Fruit fly (Drosophila melanogaster) whole organism, prepupa: ENCODE results near the gene CG12506.

Source experiments
- CG10631 ChIP-seq: fragments of 200-800 bp; sonication (Bioruptor generic); optimal IDR thresholded peaks from 2 replicates; lab custom pipeline; 2016; ENCODE audit warnings: missing biosample characterization, missing genetic modification characterization
- CG10669 ChIP-seq: fragments of 200-800 bp; sonication (Bioruptor generic); optimal IDR thresholded peaks from 3 replicates; lab custom pipeline; 2018; ENCODE audit warnings: missing biosample characterization, mild to moderate bottlenecking, missing genetic modification characterization, moderate library complexity
- CG11294 ChIP-seq: fragments of 200-800 bp; sonication (Bioruptor generic); IDR thresholded peaks from 2 replicates; pipeline ENCODE4 v1.3.6; 2022; ENCODE audit warnings: missing biosample characterization, missing genetic modification characterization
- CG11762 ChIP-seq: fragments of 200-800 bp; sonication (Bioruptor generic); optimal IDR thresholded peaks from 3 replicates; lab custom pipeline; 2016; ENCODE audit warnings: missing biosample characterization, missing genetic modification characterization; ENCODE audit not compliant: insufficient read depth
- CG11902 ChIP-seq: fragments of 200-800 bp; sonication (Bioruptor generic); optimal IDR thresholded peaks from 3 replicates; lab custom pipeline; 2016; ENCODE audit warnings: missing biosample characterization, missing genetic modification characterization
- CG16779 ChIP-seq: fragments of 200-800 bp; sonication (Bioruptor generic); optimal IDR thresholded peaks from 3 replicates; lab custom pipeline; 2017; ENCODE audit warnings: missing biosample characterization, mild to moderate bottlenecking, missing genetic modification characterization
- CG31627 ChIP-seq: fragments of 200-800 bp; sonication (Bioruptor generic); optimal IDR thresholded peaks from 3 replicates; lab custom pipeline; 2016; ENCODE audit warnings: missing biosample characterization, missing genetic modification characterization
- CG34406 ChIP-seq: fragments of 200-800 bp; sonication (Bioruptor generic); optimal IDR thresholded peaks from 3 replicates; lab custom pipeline; 2016; ENCODE audit warnings: missing biosample characterization, missing genetic modification characterization
- CG3919 ChIP-seq: fragments of 200-800 bp; sonication (Bioruptor generic); optimal IDR thresholded peaks from 3 replicates; lab custom pipeline; 2016; ENCODE audit warnings: missing biosample characterization, missing genetic modification characterization
- CG6854 ChIP-seq: fragments of 200-800 bp; sonication (Bioruptor generic); optimal IDR thresholded peaks from 2 replicates; lab custom pipeline; 2017; ENCODE audit warnings: missing biosample characterization, mild to moderate bottlenecking, missing genetic modification characterization
- CG9139 ChIP-seq: fragments of 200-800 bp; sonication (Bioruptor generic); optimal IDR thresholded peaks from 3 replicates; lab custom pipeline; 2017; ENCODE audit warnings: missing biosample characterization, mild to moderate bottlenecking, missing genetic modification characterization
- Eip78C ChIP-seq: fragments of 200-800 bp; sonication (Bioruptor generic); peaks from one replicate; lab custom pipeline; 2016; ENCODE audit warnings: missing biosample characterization, missing genetic modification characterization
- Ets21C ChIP-seq: fragments of 200-800 bp; sonication (Bioruptor generic); optimal IDR thresholded peaks from 3 replicates; lab custom pipeline; 2016; ENCODE audit warnings: missing biosample characterization, missing genetic modification characterization
- Hr39 ChIP-seq: fragments of 200-800 bp; sonication (Bioruptor generic); optimal IDR thresholded peaks from 2 replicates; lab custom pipeline; 2016; ENCODE audit warnings: missing biosample characterization, missing genetic modification characterization
- Hr4 ChIP-seq: fragments of 200-800 bp; sonication (Bioruptor generic); optimal IDR thresholded peaks from 3 replicates; lab custom pipeline; 2016; ENCODE audit warnings: missing biosample characterization, missing genetic modification characterization
- Met ChIP-seq: fragments of 200-800 bp; sonication (Bioruptor generic); optimal IDR thresholded peaks from 3 replicates; lab custom pipeline; 2016; ENCODE audit warnings: missing biosample characterization, missing genetic modification characterization
- OdsH ChIP-seq: fragments of 200-800 bp; sonication (Bioruptor generic); optimal IDR thresholded peaks from 3 replicates; lab custom pipeline; 2016; ENCODE audit warnings: missing biosample characterization, missing genetic modification characterization
- Smox ChIP-seq: fragments of 200-800 bp; sonication (Bioruptor generic); optimal IDR thresholded peaks from 3 replicates; lab custom pipeline; 2016; ENCODE audit warnings: missing biosample characterization, missing genetic modification characterization
- Sox14 ChIP-seq: fragments of 200-800 bp; sonication (Bioruptor generic); optimal IDR thresholded peaks from 3 replicates; lab custom pipeline; 2016; ENCODE audit warnings: missing biosample characterization, missing genetic modification characterization
- achi ChIP-seq: fragments of 200-800 bp; sonication (Bioruptor generic); optimal IDR thresholded peaks from 3 replicates; lab custom pipeline; 2016; ENCODE audit warnings: missing biosample characterization, missing genetic modification characterization
- cyc ChIP-seq: fragments of 200-800 bp; sonication (Bioruptor generic); optimal IDR thresholded peaks from 3 replicates; lab custom pipeline; 2016; ENCODE audit warnings: missing biosample characterization, missing genetic modification characterization
- dsx ChIP-seq: fragments of 200-800 bp; optimal IDR thresholded peaks from 3 replicates; lab custom pipeline; 2019; ENCODE audit warnings: missing biosample characterization, mild to moderate bottlenecking, missing genetic modification characterization, moderate library complexity; ENCODE audit not compliant: poor library complexity, severe bottlenecking
- fd59A ChIP-seq: fragments of 200-800 bp; sonication (Bioruptor generic); optimal IDR thresholded peaks from 2 replicates; lab custom pipeline; 2017; ENCODE audit warnings: missing biosample characterization, mild to moderate bottlenecking, missing genetic modification characterization, missing genetic modification reagents
- fd85E ChIP-seq: fragments of 200-800 bp; sonication (Bioruptor generic); optimal IDR thresholded peaks from 3 replicates; lab custom pipeline; 2016; ENCODE audit warnings: missing biosample characterization, missing genetic modification characterization
- fkh ChIP-seq: fragments of 200-800 bp; sonication (Bioruptor generic); optimal IDR thresholded peaks from 3 replicates; lab custom pipeline; 2017; ENCODE audit warnings: missing biosample characterization, mild to moderate bottlenecking, missing genetic modification characterization, moderate library complexity
- pdm3 ChIP-seq: fragments of 200-800 bp; sonication (Bioruptor generic); optimal IDR thresholded peaks from 3 replicates; lab custom pipeline; 2016; ENCODE audit warnings: missing biosample characterization, missing genetic modification characterization
- salr ChIP-seq, 2 experiments: fragments of 200-800 bp; sonication (Bioruptor generic); optimal IDR thresholded peaks; 3 replicates each; lab custom pipeline; 2016 to 2018; ENCODE audit warnings: missing biosample characterization in 2 of 2, missing genetic modification characterization in 2 of 2, mild to moderate bottlenecking in 1 of 2
- spab ChIP-seq: fragments of 200-800 bp; sonication (Bioruptor generic); optimal IDR thresholded peaks from 2 replicates; lab custom pipeline; 2017; ENCODE audit warnings: missing biosample characterization, mild to moderate bottlenecking, missing genetic modification characterization, missing genetic modification reagents
- ss ChIP-seq, 2 experiments: fragments of 200-800 bp; sonication (Bioruptor generic); optimal IDR thresholded peaks; 2 replicates in 1 of 2; 3 replicates in 1 of 2; lab custom pipeline; 2017 to 2018; ENCODE audit warnings: mild to moderate bottlenecking in 2 of 2, missing biosample characterization in 2 of 2, missing genetic modification characterization in 2 of 2, moderate library complexity in 1 of 2
- svp ChIP-seq: fragments of 200-800 bp; sonication (Bioruptor generic); peaks from one replicate; lab custom pipeline; 2016; ENCODE audit warnings: missing biosample characterization, missing genetic modification characterization

The CG12506 gene

dm6 chr2L:776236-776635, 2.9 kb downstream of the CG12506 start, which contains the start of gene CG13946:
Gene CG13946 (plus strand): TSS chr2L:776536.
- peak; percentile 3 for TF ChIP-seq fkh
- no peak for TF ChIP-seq CG9139 (GFP tag; lab: Kevin White, UChicago)

dm6 chr2L:779123-779584, 5.8 kb downstream of the CG12506 start, which contains the start of gene CG13947:
Gene CG13947 (plus strand): TSS chr2L:779173.
- no peak for TF ChIP-seq CG31627 (GFP tag; lab: Kevin White, UChicago)

- TF ChIP-seq dsx (GFP tag; lab: Kevin White, UChicago) = no peak
- no peak for TF ChIP-seq CG11902 (GFP tag; lab: Kevin White, UChicago)
- TF ChIP-seq CG3919 (GFP tag; lab: Kevin White, UChicago) = no peak
- no peak for TF ChIP-seq CG16779
- no peak for TF ChIP-seq CG11294 (GFP tag; lab: Robert Waterston, UW)
- no peak for TF ChIP-seq spab (GFP tag; lab: Kevin White, UChicago)
- TF ChIP-seq cyc = no peak
- no peak for TF ChIP-seq OdsH (GFP tag; lab: Kevin White, UChicago)
- TF ChIP-seq ss (GFP tag; optimal IDR thresholded peaks at IDR 0.05; lab: Kevin White, UChicago) = no peak
These were observed 6.8 kb downstream of the CG12506 start, which contains the start of gene Gr21a for dm6 chr2L:780182-780581. Gene Gr21a (plus strand): TSS chr2L:780482.

DNA sequence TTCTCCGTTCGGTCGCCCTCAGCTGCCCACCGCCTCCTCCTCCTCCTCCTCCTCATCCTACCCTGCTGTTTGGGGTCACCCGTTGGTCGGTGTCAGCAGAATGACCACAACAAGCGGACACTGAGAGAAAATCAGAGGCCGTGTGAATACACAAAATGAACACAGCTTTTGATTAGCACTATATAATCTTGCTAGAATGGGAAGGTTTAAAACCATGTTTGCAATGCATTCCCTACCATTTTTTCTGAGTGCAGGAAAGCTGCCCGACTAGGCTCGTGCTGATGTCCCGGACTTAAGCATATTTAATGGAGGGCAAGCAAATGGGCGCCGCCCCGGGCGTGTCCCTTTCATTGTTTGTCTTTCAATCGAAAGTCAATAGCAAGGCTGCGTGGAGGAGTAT, 7.5 kb downstream of the CG12506 start:
- TF ChIP-seq CG31627 (GFP tag; lab: Kevin White, UChicago) = no peak
- TF ChIP-seq CG10669 (GFP tag; lab: Kevin White, UChicago) = no peak
- TF ChIP-seq Hr39 (GFP tag; lab: Kevin White, UChicago) = no peak
- no peak for TF ChIP-seq dsx (GFP tag; lab: Kevin White, UChicago)
- no peak for TF ChIP-seq Hr4
- TF ChIP-seq fd59A (GFP tag; lab: Kevin White, UChicago) = no peak
- TF ChIP-seq, all 60 proteins: peak for 0

DNA sequence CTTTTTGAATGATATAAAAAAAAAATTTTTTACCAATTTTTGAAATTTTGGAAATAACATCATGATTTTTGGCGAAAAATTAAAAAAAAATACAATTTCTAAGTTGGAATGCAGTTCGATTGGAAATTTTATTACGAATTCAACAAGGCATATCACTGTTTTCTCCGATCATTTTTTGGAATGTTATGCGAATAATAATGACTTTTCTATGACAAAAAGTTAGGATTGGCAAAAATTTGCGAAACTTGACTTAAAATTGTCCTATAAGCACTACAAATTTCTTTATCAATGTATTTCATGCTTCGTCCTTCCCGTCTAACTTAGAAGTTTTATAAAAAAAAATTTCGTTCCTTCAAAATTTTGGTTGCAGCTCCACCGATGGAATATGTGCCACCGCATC, 10.7 kb downstream of the CG12506 start, which contains the start of gene CG3544:
CG3544 (plus strand) TSS at position 301 of the 400 bp plus-strand sequence.
- no peak for TF ChIP-seq CG10631
- TF ChIP-seq achi (GFP tag; lab: Kevin White, UChicago) = no peak
- no peak for TF ChIP-seq CG34406 (GFP tag; lab: Kevin White, UChicago)
- TF ChIP-seq cyc = no peak
- TF ChIP-seq Sox14 (GFP tag; lab: Kevin White, UChicago) = no peak
- TF ChIP-seq CG11762 (GFP tag; lab: Kevin White, UChicago) = no peak
- TF ChIP-seq ss (GFP tag; optimal IDR thresholded peaks at IDR 0.05; lab: Kevin White, UChicago) = no peak
- TF ChIP-seq salr (GFP tag; optimal IDR thresholded peaks at IDR 0.05; lab: Kevin White, UChicago) = no peak
- TF ChIP-seq CG6854 = no peak
- TF ChIP-seq Smox (GFP tag; lab: Kevin White, UChicago) = no peak
- no peak for TF ChIP-seq Ets21C (GFP tag; lab: Kevin White, UChicago)
- TF ChIP-seq Eip78C = no peak
- no peak for TF ChIP-seq fkh

DNA sequence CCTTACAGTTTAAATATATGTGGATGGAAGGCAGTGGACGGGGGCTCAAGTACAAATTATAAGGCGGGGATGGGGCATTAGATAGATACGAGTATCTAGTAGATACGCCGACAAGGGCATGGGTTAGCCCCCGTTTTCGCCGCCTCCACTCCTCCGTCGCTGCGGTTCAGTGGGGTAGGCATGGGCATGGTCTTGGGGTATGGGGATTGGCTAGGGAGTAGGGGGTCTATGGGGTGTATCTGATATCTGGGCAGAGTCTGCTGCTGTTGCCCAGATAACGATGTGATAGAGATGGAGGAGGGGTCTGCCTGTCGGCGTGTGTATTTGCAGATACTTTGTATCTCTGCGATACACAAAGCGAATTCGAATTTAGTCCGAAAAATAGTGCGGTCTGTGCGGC, 16.6 kb downstream of the CG12506 start:
- TF ChIP-seq svp (GFP tag; lab: Kevin White, UChicago) (peak; percentile 39), fd85E (GFP tag; lab: Kevin White, UChicago) (no peak), CG16779 (no peak), Met (GFP tag; lab: Kevin White, UChicago) (no peak), pdm3 (GFP tag; lab: Kevin White, UChicago) (no peak), cyc (no peak), fkh (peak; percentile 53)
